Worm (Caenorhabditis elegans): Measurements from ENCODE around the gene srxa-16.

ce11 chrV:16094284-16094683 lies 19.9 kb downstream of the srxa-16 start, which contains the start of gene F22B8.7:
- TF ChIP-seq fkh-10 (GFP tag; optimal IDR thresholded peaks at IDR 0.05) (no peak), K02D7.2 (tag; optimal IDR thresholded peaks at IDR 0.05) (no peak), nhr-11 (tag; optimal IDR thresholded peaks at IDR 0.05) (no peak), fax-1 (tag; optimal IDR thresholded peaks at IDR 0.05) (no peak), ceh-22 (tag; optimal IDR thresholded peaks at IDR 0.05) (no peak), rnt-1 (tag; optimal IDR thresholded peaks at IDR 0.05) (no peak), elt-2 (tag; optimal IDR thresholded peaks at IDR 0.05) (no peak), T23F11.4 (GFP tag; optimal IDR thresholded peaks at IDR 0.05) (no peak), ceh-9 (tag; optimal IDR thresholded peaks at IDR 0.05) (no peak), lim-6 (tag; optimal IDR thresholded peaks at IDR 0.05) (no peak), dve-1 (tag; optimal IDR thresholded peaks at IDR 0.05) (no peak), ceh-24 (tag; optimal IDR thresholded peaks at IDR 0.05) (no peak), Y22D7AL.16 (tag; optimal IDR thresholded peaks at IDR 0.05) (no peak)
